Worm (Caenorhabditis elegans) whole organism, early embryonic: ENCODE data around the gene sul-2.

Experiments used
- B0310.2 ChIP-seq: sonication (generic microtip); optimal IDR thresholded peaks from 2 replicates; lab custom pipeline; 2016; ENCODE audit warnings: mild to moderate bottlenecking, missing genetic modification characterization, missing compliant biosample characterization
- F13C5.2 ChIP-seq: sonication (generic microtip); optimal IDR thresholded peaks from 2 replicates; lab custom pipeline; 2017; ENCODE audit warnings: mild to moderate bottlenecking, missing genetic modification characterization, inconsistent platforms, missing compliant biosample characterization
- tra-4 ChIP-seq: sonication (generic microtip); optimal IDR thresholded peaks from 2 replicates; lab custom pipeline; 2017; ENCODE audit warnings: missing genetic modification characterization, missing compliant biosample characterization

ce11 chrV:8145329-8145728 lies 12.2 kb upstream of the sul-2 start, which contains the start of gene D1014.13:
- TF ChIP-seq F13C5.2 (tag; lab: Kevin White, UChicago) = no peak
- no peak for TF ChIP-seq tra-4
- no peak for TF ChIP-seq B0310.2 (tag; lab: Kevin White, UChicago)
